Fruit fly (Drosophila melanogaster) whole organism, embryonic: ENCODE measurements around the gene COX6B.
A peak's percentile ranks its signal among the peaks of the same experiment; 100 is the strongest.

Experiments used
- Atf3 ChIP-seq: fragments of 200-800 bp; sonication (Bioruptor generic); optimal IDR thresholded peaks from 3 replicates; lab custom pipeline; 2016; ENCODE audit warnings: missing biosample characterization, missing genetic modification characterization
- Atf6 ChIP-seq: fragments of 200-800 bp; sonication (Bioruptor generic); IDR thresholded peaks from 2 replicates; pipeline ENCODE4 v1.3.6; 2022; ENCODE audit warnings: missing biosample characterization, missing genetic modification characterization
- B-H2 ChIP-seq: fragments of 200-800 bp; sonication (Bioruptor generic); optimal IDR thresholded peaks from 2 replicates; lab custom pipeline; 2018; ENCODE audit warnings: missing biosample characterization, mild to moderate bottlenecking, missing genetic modification characterization
- CG10431 ChIP-seq: fragments of 200-800 bp; sonication (Bioruptor generic); optimal IDR thresholded peaks from 3 replicates; lab custom pipeline; 2018; ENCODE audit warnings: missing biosample characterization, mild to moderate bottlenecking, missing genetic modification characterization
- CG10565 ChIP-seq: fragments of 200-800 bp; sonication (Bioruptor generic); optimal IDR thresholded peaks from 3 replicates; lab custom pipeline; 2016; ENCODE audit warnings: missing biosample characterization, mild to moderate bottlenecking, missing genetic modification characterization
- CG11560 ChIP-seq: fragments of 200-800 bp; sonication (Bioruptor generic); IDR thresholded peaks from 3 replicates; pipeline ENCODE4 v1.3.6; 2022; ENCODE audit warnings: missing biosample characterization, missing genetic modification characterization
- CG2199 ChIP-seq: fragments of 200-800 bp; sonication (Bioruptor generic); IDR thresholded peaks from 3 replicates; pipeline ENCODE4 v1.3.6; 2022; ENCODE audit warnings: missing biosample characterization, missing genetic modification characterization
- CG2875 ChIP-seq: fragments of 200-800 bp; sonication (Bioruptor generic); optimal IDR thresholded peaks from 2 replicates; lab custom pipeline; 2017; ENCODE audit warnings: missing biosample characterization, mild to moderate bottlenecking, missing genetic modification characterization, missing genetic modification reagents
- CG30020 ChIP-seq: fragments of 200-800 bp; optimal IDR thresholded peaks from 2 replicates; lab custom pipeline; 2019; ENCODE audit warnings: missing biosample characterization, mild to moderate bottlenecking, missing genetic modification characterization, moderate library complexity
- CG31441 ChIP-seq: fragments of 200-800 bp; sonication (Bioruptor generic); IDR thresholded peaks from 2 replicates; pipeline ENCODE4 v1.3.6; 2022; ENCODE audit warnings: missing biosample characterization, missing genetic modification characterization
- CG34422 ChIP-seq: fragments of 200-800 bp; sonication (Bioruptor generic); IDR thresholded peaks from 3 replicates; pipeline ENCODE4 v1.3.6; 2022; ENCODE audit warnings: missing biosample characterization, missing genetic modification characterization
- CG4730 ChIP-seq: fragments of 200-800 bp; sonication (Bioruptor generic); IDR thresholded peaks from 2 replicates; pipeline ENCODE4 v1.3.6; 2022; ENCODE audit warnings: missing biosample characterization, missing genetic modification characterization
- CG6272 ChIP-seq: fragments of 200-800 bp; sonication (Bioruptor generic); IDR thresholded peaks from 2 replicates; pipeline ENCODE4 v1.3.6; 2022; ENCODE audit warnings: missing biosample characterization, missing genetic modification characterization
- CG6791 ChIP-seq: fragments of 200-800 bp; sonication (Bioruptor generic); IDR thresholded peaks from 3 replicates; pipeline ENCODE4 v1.3.6; 2022; ENCODE audit warnings: missing biosample characterization, missing genetic modification characterization; ENCODE audit not compliant: partially characterized antibody
- CG6854 ChIP-seq: fragments of 200-800 bp; sonication (Bioruptor generic); optimal IDR thresholded peaks from 3 replicates; lab custom pipeline; 2017; ENCODE audit warnings: missing biosample characterization, mild to moderate bottlenecking, missing genetic modification characterization
- CG9215 ChIP-seq: fragments of 200-800 bp; sonication (Bioruptor generic); IDR thresholded peaks from 2 replicates; pipeline ENCODE4 v1.3.6; 2022; ENCODE audit warnings: missing biosample characterization, missing genetic modification characterization
- CG9437 ChIP-seq: fragments of 200-800 bp; sonication (Bioruptor generic); optimal IDR thresholded peaks from 2 replicates; lab custom pipeline; 2018; ENCODE audit warnings: missing biosample characterization, mild to moderate bottlenecking, missing genetic modification characterization
- CG9727 ChIP-seq: fragments of 200-800 bp; sonication (Bioruptor generic); optimal IDR thresholded peaks from 3 replicates; lab custom pipeline; 2017; ENCODE audit warnings: missing biosample characterization, mild to moderate bottlenecking, missing genetic modification characterization
- CkIIα-i1 ChIP-seq: fragments of 200-800 bp; sonication (Bioruptor generic); IDR thresholded peaks from 2 replicates; pipeline ENCODE4 v1.3.6; 2022; ENCODE audit warnings: missing biosample characterization, missing genetic modification characterization
- HHEX ChIP-seq: fragments of 200-800 bp; sonication (Bioruptor generic); optimal IDR thresholded peaks from 3 replicates; lab custom pipeline; 2017; ENCODE audit warnings: missing biosample characterization, mild to moderate bottlenecking, missing genetic modification characterization, missing genetic modification reagents
- HLH54F ChIP-seq: fragments of 200-800 bp; sonication (Bioruptor generic); optimal IDR thresholded peaks from 3 replicates; lab custom pipeline; 2016; ENCODE audit warnings: missing biosample characterization, missing genetic modification characterization
- Hr3 ChIP-seq: fragments of 200-800 bp; sonication (Bioruptor generic); optimal IDR thresholded peaks from 3 replicates; lab custom pipeline; 2016; ENCODE audit warnings: missing biosample characterization, missing genetic modification characterization
- Hsf ChIP-seq: fragments of 200-800 bp; sonication (Bioruptor generic); optimal IDR thresholded peaks from 3 replicates; lab custom pipeline; 2016; ENCODE audit warnings: missing biosample characterization, missing genetic modification characterization
- Kr ChIP-seq: fragments of 200-800 bp; sonication (Bioruptor generic); optimal IDR thresholded peaks from 2 replicates; lab custom pipeline; 2017; ENCODE audit warnings: missing biosample characterization, mild to moderate bottlenecking, missing genetic modification characterization
- Lim3 ChIP-seq: fragments of 200-800 bp; sonication (Bioruptor generic); IDR thresholded peaks from 2 replicates; pipeline ENCODE4 v1.3.6; 2022; ENCODE audit warnings: missing biosample characterization, missing genetic modification characterization
- MTF-1 ChIP-seq: fragments of 200-800 bp; sonication (Bioruptor generic); optimal IDR thresholded peaks from 2 replicates; lab custom pipeline; 2018; ENCODE audit warnings: missing biosample characterization, mild to moderate bottlenecking, missing genetic modification characterization, borderline replicate concordance
- Mad ChIP-seq: fragments of 200-800 bp; sonication (Bioruptor generic); optimal IDR thresholded peaks from 2 replicates; lab custom pipeline; 2016; ENCODE audit warnings: missing biosample characterization, missing genetic modification characterization
- NC2α ChIP-seq: fragments of 200-800 bp; sonication (Bioruptor generic); optimal IDR thresholded peaks from 2 replicates; lab custom pipeline; 2016; ENCODE audit warnings: missing biosample characterization, missing genetic modification characterization
- Oli ChIP-seq: fragments of 200-800 bp; sonication (Bioruptor generic); optimal IDR thresholded peaks from 2 replicates; lab custom pipeline; 2018; ENCODE audit warnings: missing biosample characterization, mild to moderate bottlenecking, missing genetic modification characterization, moderate library complexity
- Optix ChIP-seq: fragments of 200-800 bp; sonication (Bioruptor generic); IDR thresholded peaks from 3 replicates; pipeline ENCODE4 v1.3.6; 2022; ENCODE audit warnings: missing biosample characterization, missing genetic modification characterization
- Six4 ChIP-seq: fragments of 200-800 bp; sonication (Bioruptor generic); optimal IDR thresholded peaks from 2 replicates; lab custom pipeline; 2016; ENCODE audit warnings: missing biosample characterization, missing genetic modification characterization
- aop ChIP-seq: fragments of 200-800 bp; sonication (Bioruptor generic); IDR thresholded peaks from 2 replicates; pipeline ENCODE4 v1.3.6; 2022; ENCODE audit warnings: missing biosample characterization, missing genetic modification characterization
- ara ChIP-seq: fragments of 200-800 bp; sonication (Bioruptor generic); IDR thresholded peaks from 2 replicates; pipeline ENCODE4 v1.3.6; 2022; ENCODE audit warnings: missing biosample characterization, missing genetic modification characterization
- bab2 ChIP-seq: fragments of 200-800 bp; sonication (Bioruptor generic); optimal IDR thresholded peaks from 2 replicates; lab custom pipeline; 2016; ENCODE audit warnings: missing biosample characterization, missing genetic modification characterization
- bcd ChIP-seq: fragments of 200-800 bp; sonication (Bioruptor generic); optimal IDR thresholded peaks from 2 replicates; lab custom pipeline; 2017; ENCODE audit warnings: missing biosample characterization, mild to moderate bottlenecking, missing genetic modification characterization
- chn ChIP-seq: fragments of 200-800 bp; sonication (Bioruptor generic); optimal IDR thresholded peaks from 2 replicates; lab custom pipeline; 2016; ENCODE audit warnings: missing biosample characterization, missing genetic modification characterization
- ci ChIP-seq: fragments of 200-800 bp; sonication (Bioruptor generic); IDR thresholded peaks from 3 replicates; pipeline ENCODE4 v1.3.6; 2022; ENCODE audit warnings: missing biosample characterization, missing genetic modification characterization
- dan ChIP-seq: fragments of 200-800 bp; sonication (Bioruptor generic); IDR thresholded peaks from 2 replicates; pipeline ENCODE4 v1.3.6; 2022; ENCODE audit warnings: missing biosample characterization, missing genetic modification characterization
- esg ChIP-seq: fragments of 200-800 bp; sonication (Bioruptor generic); conservative IDR thresholded peaks from 2 replicates; pipeline ENCODE4 v1.3.6; 2022; ENCODE audit warnings: missing biosample characterization, missing genetic modification characterization
- her ChIP-seq: fragments of 200-800 bp; sonication (Bioruptor generic); optimal IDR thresholded peaks from 2 replicates; lab custom pipeline; 2016; ENCODE audit warnings: missing biosample characterization, missing genetic modification characterization
- inv ChIP-seq: fragments of 200-800 bp; sonication (Bioruptor generic); IDR thresholded peaks from 2 replicates; pipeline ENCODE4 v1.3.6; 2022; ENCODE audit warnings: missing biosample characterization, missing genetic modification characterization; ENCODE audit not compliant: partially characterized antibody
- jing ChIP-seq: fragments of 200-800 bp; sonication (Bioruptor generic); optimal IDR thresholded peaks from 2 replicates; lab custom pipeline; 2018; ENCODE audit warnings: missing biosample characterization, mild to moderate bottlenecking, missing genetic modification characterization
- ken ChIP-seq: fragments of 200-800 bp; sonication (Bioruptor generic); IDR thresholded peaks from 3 replicates; pipeline ENCODE4 v1.3.6; 2022; ENCODE audit warnings: missing biosample characterization, missing genetic modification characterization
- lov ChIP-seq, 2 experiments: fragments of 200-800 bp in 1 of 2; fragments of >200 bp in 1 of 2; sonication (Bioruptor generic) in 1 of 2; IDR thresholded peaks in 1 of 2; optimal IDR thresholded peaks in 1 of 2; 2 replicates in 1 of 2; 3 replicates in 1 of 2; pipeline versions ENCODE4 v1.3.6 to Lab custom; 2017 to 2022; ENCODE audit warnings: missing biosample characterization in 1 of 2, missing genetic modification characterization in 1 of 2
- mam ChIP-seq: fragments of 200-800 bp; sonication (Bioruptor generic); optimal IDR thresholded peaks from 3 replicates; lab custom pipeline; 2016; ENCODE audit warnings: missing biosample characterization, missing genetic modification characterization
- onecut ChIP-seq: fragments of 200-800 bp; sonication (Bioruptor generic); IDR thresholded peaks from 2 replicates; pipeline ENCODE4 v1.3.6; 2022; ENCODE audit warnings: missing biosample characterization, missing genetic modification characterization
- pb ChIP-seq: fragments of 200-800 bp; sonication (Bioruptor generic); optimal IDR thresholded peaks from 3 replicates; lab custom pipeline; 2016; ENCODE audit warnings: missing biosample characterization, missing genetic modification characterization
- ro ChIP-seq: fragments of 200-800 bp; sonication (Bioruptor generic); IDR thresholded peaks from 2 replicates; pipeline ENCODE4 v1.3.6; 2022; ENCODE audit warnings: missing biosample characterization, missing genetic modification characterization
- run ChIP-seq: fragments of 200-800 bp; sonication (Bioruptor generic); optimal IDR thresholded peaks from 3 replicates; lab custom pipeline; 2018; ENCODE audit warnings: missing biosample characterization, mild to moderate bottlenecking, missing genetic modification characterization
- ssp ChIP-seq: fragments of 200-800 bp; sonication (Bioruptor generic); IDR thresholded peaks from 2 replicates; pipeline ENCODE4 v1.3.6; 2022; ENCODE audit warnings: missing biosample characterization, missing genetic modification characterization
- stc ChIP-seq: fragments of 200-800 bp; sonication (Bioruptor generic); IDR thresholded peaks from 2 replicates; pipeline ENCODE4 v1.3.6; 2022; ENCODE audit warnings: missing biosample characterization, missing genetic modification characterization
- stwl ChIP-seq: fragments of 200-800 bp; sonication (Bioruptor generic); optimal IDR thresholded peaks from 3 replicates; lab custom pipeline; 2018; ENCODE audit warnings: missing biosample characterization, mild to moderate bottlenecking, missing genetic modification characterization, moderate library complexity
- sug ChIP-seq: fragments of 200-800 bp; optimal IDR thresholded peaks from 2 replicates; lab custom pipeline; 2019; ENCODE audit warnings: missing biosample characterization, mild to moderate bottlenecking, missing genetic modification characterization, moderate library complexity

Gene COX6B

DNA sequence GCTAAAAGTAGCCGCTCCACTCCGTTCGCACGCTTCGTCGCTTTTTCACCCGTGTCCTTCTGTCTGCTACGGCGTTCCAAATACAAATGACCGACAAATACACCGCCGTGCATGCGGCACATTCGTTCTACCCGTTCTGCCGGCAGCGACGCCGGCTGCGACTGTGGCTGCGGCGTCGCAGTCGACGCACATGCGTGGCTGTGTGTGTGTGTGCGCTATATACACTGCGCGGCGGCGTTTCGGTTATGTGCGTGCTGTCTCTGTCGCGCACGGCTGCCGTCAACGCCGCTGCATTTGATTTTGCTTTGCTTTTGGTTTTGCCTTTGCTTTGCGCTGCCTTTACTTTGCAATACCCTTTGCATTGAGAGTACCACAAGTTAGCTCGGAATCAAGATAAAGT lies 39.3 kb upstream of the COX6B start, which contains the start of gene zld (continued):
- TF ChIP-seq ken (no peak), run (tag; lab: Kevin White, UChicago) (no peak), CG9437 (GFP tag; lab: Kevin White, UChicago) (no peak), CG2199 (GFP tag; lab: Robert Waterston, UW) (peak; percentile 44; the same call in 1 of the 3 replicates), Atf3 (GFP tag; lab: Kevin White, UChicago) (no peak), jing (GFP tag; lab: Kevin White, UChicago) (no peak), CG31441 (no peak), CG11560 (tag; lab: Robert Waterston, UW) (no peak), bab2 (GFP tag; lab: Kevin White, UChicago) (no peak), Oli (tag; lab: Kevin White, UChicago) (no peak), Optix (no peak), B-H2 (GFP tag; lab: Kevin White, UChicago) (no peak), Hr3 (no peak), sug (tag; lab: Kevin White, UChicago) (no peak), CG6272 (GFP tag; lab: Robert Waterston, UW) (no peak), mam (GFP tag; lab: Kevin White, UChicago) (no peak), esg (GFP tag; lab: Robert Waterston, UW) (no peak), bcd (GFP tag; lab: Kevin White, UChicago) (no peak), CG10565 (GFP tag; lab: Kevin White, UChicago) (no peak), CG9215 (GFP tag; lab: Robert Waterston, UW) (no peak), CG9727 (GFP tag; lab: Kevin White, UChicago) (peak; percentile 11), HHEX (GFP tag; lab: Kevin White, UChicago) (no peak), stwl (tag; lab: Kevin White, UChicago) (peak; percentile 2), CG6854 (GFP tag; lab: Kevin White, UChicago) (no peak), CG34422 (no peak), CG10431 (GFP tag; lab: Kevin White, UChicago) (no peak), CG30020 (no peak), ssp (GFP tag; lab: Robert Waterston, UW) (no peak), Six4 (GFP tag; lab: Kevin White, UChicago) (no peak), Kr (GFP tag; lab: Kevin White, UChicago) (no peak), NC2α (GFP tag; lab: Kevin White, UChicago) (no peak), her (GFP tag; lab: Kevin White, UChicago) (no peak), aop (no peak), stc (GFP tag; lab: Robert Waterston, UW) (no peak), chn (no peak), CkIIα-i1 (no peak), CG2875 (GFP tag; lab: Kevin White, UChicago) (no peak), onecut (GFP tag; lab: Robert Waterston, UW) (no peak), ara (GFP tag; lab: Robert Waterston, UW) (no peak), pb (GFP tag; lab: Kevin White, UChicago) (no peak), MTF-1 (no peak), CG6791 (GFP tag; lab: Robert Waterston, UW) (no peak; the same call in 2 of the 3 replicates), CG4730 (GFP tag; lab: Robert Waterston, UW) (no peak), Lim3 (GFP tag; lab: Robert Waterston, UW) (no peak), inv (GFP tag; lab: Robert Waterston, UW) (no peak), Atf6 (no peak), ci (peak; percentile 34; the same call in 1 of the 3 replicates), lov (optimal IDR thresholded peaks at IDR 0.05; lab: Kevin White, UChicago) (no peak), lov (GFP tag; IDR thresholded peaks at IDR 0.05; lab: Robert Waterston, UW) (0 out of 3 replicates have a peak, but pooled peaks have one; percentile 60), Mad (GFP tag; lab: Kevin White, UChicago) (no peak), ro (no peak), HLH54F (GFP tag; lab: Kevin White, UChicago) (no peak), Hsf (GFP tag; lab: Kevin White, UChicago) (no peak), dan (no peak)
